Fruit fly (Drosophila melanogaster): ENCODE data around the gene CG15465.

CG15465 gene

DNA sequence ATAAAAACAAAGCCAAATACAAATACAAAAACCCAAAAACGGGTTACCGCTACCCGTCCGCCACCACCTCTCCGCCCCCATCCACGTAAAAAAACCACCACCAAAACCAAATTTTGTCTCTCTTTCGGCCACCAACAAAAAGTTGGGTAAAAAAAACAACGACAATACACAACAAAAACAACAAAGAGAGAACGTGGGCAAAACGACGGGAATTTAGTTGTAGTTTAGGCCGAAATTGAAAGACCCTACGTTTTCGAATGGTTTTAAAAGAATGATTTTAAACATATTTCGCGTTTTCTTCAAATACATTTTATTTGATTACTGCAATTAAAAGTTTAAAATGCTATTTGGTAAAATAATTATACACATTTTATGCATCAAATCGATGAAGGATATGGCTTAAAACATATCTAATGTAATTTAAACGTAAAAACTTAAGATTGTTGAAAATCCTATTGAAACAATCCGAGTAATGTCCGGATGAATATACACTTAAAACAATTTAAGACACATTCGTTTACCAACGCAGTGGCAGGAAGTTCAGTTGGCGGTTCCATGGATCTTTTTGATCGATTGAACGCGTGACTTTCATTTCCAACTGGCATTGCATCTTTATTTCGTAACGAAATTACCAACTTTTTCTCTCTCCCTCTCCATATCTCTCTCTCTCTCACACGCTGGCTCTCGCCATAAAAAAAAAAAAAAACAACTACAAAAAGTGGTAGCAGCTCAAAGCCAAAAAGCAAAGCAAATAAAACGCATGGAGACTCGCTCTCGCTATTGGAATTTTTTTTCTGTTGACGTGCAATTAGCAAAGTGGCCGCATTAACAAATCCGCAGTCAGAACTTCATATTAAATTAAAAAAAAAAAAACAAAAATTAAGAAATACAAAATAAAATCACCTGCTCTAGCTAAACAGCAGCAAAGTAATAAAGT lies 1.4 kb downstream of the CG15465 start (continued):
- TF ChIP-seq TFAM (GFP tag; optimal IDR thresholded peaks at IDR 0.05) (no peak), Aef1 (GFP tag; IDR thresholded peaks at IDR 0.05) (no peak; the same call in 2 of the 3 replicates), Ets65A (GFP tag) (peak; percentile 92), crp (GFP tag; optimal IDR thresholded peaks at IDR 0.05) (no peak), CG7372 (GFP tag; IDR thresholded peaks at IDR 0.05) (no peak), CG7786 (GFP tag; optimal IDR thresholded peaks at IDR 0.05) (peak; percentile 34), CG13287 (GFP tag; IDR thresholded peaks at IDR 0.05; ENCODE audit: partially characterized antibody) (no peak), jing (GFP tag; optimal IDR thresholded peaks at IDR 0.05) (peak; percentile 12), CG11398 (GFP tag; optimal IDR thresholded peaks at IDR 0.05) (no peak), gem (tag; optimal IDR thresholded peaks at IDR 0.05) (peak; percentile 81), CG16815 (GFP tag; optimal IDR thresholded peaks at IDR 0.05) (peak; percentile 27), disco-r (GFP tag; optimal IDR thresholded peaks at IDR 0.05) (peak; percentile 27), CG18764 (GFP tag; optimal IDR thresholded peaks at IDR 0.05) (peak; percentile 38), CG15696 (tag; optimal IDR thresholded peaks at IDR 0.05) (no peak), CG8388 (GFP tag; optimal IDR thresholded peaks at IDR 0.05) (peak; percentile 35), CG15011 (GFP tag; optimal IDR thresholded peaks at IDR 0.05) (peak; percentile 18), CG31388 (GFP tag; optimal IDR thresholded peaks at IDR 0.05) (peak; percentile 5), Hr51 (GFP tag; optimal IDR thresholded peaks at IDR 0.05) (peak in 1 of 2 experiments; percentile 72), CG6813 (GFP tag; optimal IDR thresholded peaks at IDR 0.05) (peak; percentile 11), CG7271 (tag; optimal IDR thresholded peaks at IDR 0.05) (no peak), CG2199 (GFP tag; IDR thresholded peaks at IDR 0.05) (0 out of 3 replicates have a peak, but pooled peaks have one; percentile 25)

DNA sequence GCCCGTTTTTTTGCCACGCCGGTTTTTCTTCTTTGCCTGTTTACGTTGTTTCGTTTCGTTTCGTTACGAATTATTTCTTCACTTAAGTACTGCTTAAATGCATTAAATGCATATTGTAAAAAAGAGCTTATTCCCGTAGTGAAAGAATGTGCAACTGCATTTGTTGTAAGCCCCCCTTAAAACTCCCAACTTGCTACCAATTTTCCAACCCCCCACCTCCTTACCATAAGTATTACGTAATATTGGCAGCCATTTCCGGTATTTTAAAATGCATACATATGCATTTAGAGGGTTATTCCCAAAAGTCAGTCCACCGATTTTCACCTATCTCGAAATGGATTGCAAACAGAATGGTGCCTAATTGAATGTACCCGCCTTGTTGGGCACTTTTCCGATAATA lies 2.2 kb downstream of the CG15465 start:
- no peak for TF ChIP-seq CG12155 (GFP tag; optimal IDR thresholded peaks at IDR 0.05)
- peak; percentile 39 for TF ChIP-seq kni (GFP tag; optimal IDR thresholded peaks at IDR 0.05)
- TF ChIP-seq CG17359 (tag; optimal IDR thresholded peaks at IDR 0.05), result no peak
- peak in 1 of 2 experiments; percentile 70 for TF ChIP-seq Pdp1 (GFP tag; optimal IDR thresholded peaks at IDR 0.05)
- TF ChIP-seq CG15601 (tag; optimal IDR thresholded peaks at IDR 0.05), result no peak
- no peak for TF ChIP-seq gce (GFP tag; IDR thresholded peaks at IDR 0.05)
- TF ChIP-seq CG12219 (GFP tag; optimal IDR thresholded peaks at IDR 0.05), result no peak
- TF ChIP-seq CG13296 (GFP tag; optimal IDR thresholded peaks at IDR 0.05), result no peak
- TF ChIP-seq Ravus (GFP tag; IDR thresholded peaks at IDR 0.05), result no peak
- no peak for TF ChIP-seq CG6765 (GFP tag; optimal IDR thresholded peaks at IDR 0.05)
- TF ChIP-seq CG9437 (GFP tag; optimal IDR thresholded peaks at IDR 0.05), result peak; percentile 72
- no peak for TF ChIP-seq Eip74EF (GFP tag; optimal IDR thresholded peaks at IDR 0.05)
- no peak for TF ChIP-seq CG8089 (GFP tag; optimal IDR thresholded peaks at IDR 0.05)

DNA sequence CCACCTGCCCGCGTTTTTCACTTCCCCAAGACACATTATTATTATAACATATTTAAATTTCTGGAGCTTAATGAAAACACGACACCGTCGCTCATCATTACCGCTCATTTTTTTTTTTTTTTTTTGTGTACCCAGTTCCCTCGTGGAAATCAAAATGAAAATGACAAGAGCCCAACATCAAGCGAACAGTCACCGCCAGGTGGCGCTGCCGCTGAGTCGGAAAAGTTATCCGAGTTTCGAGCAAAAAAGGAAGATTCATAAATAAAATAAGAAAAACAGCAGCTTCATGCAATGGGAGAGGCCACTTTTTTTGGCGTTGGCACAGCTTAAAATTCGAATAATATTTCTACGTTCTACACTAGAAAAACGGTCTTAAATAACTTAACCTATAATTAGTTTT lies 5.6 kb downstream of the CG15465 start:
- TF ChIP-seq crol (GFP tag; IDR thresholded peaks at IDR 0.05) (0 out of 2 replicates have a peak, but pooled peaks have one; percentile 0), sqz (GFP tag; optimal IDR thresholded peaks at IDR 0.05) (peak; percentile 18), stwl (tag; optimal IDR thresholded peaks at IDR 0.05) (peak; percentile 7), Dll (GFP tag; IDR thresholded peaks at IDR 0.05; ENCODE audit: partially characterized antibody) (no peak), CTCF (GFP tag; optimal IDR thresholded peaks at IDR 0.05) (peak; percentile 87), CG2120 (GFP tag; optimal IDR thresholded peaks at IDR 0.05) (no peak)
